Worm (Caenorhabditis elegans): ENCODE results near the gene ZK616.61.
A peak's percentile ranks its signal among the peaks of the same experiment; 100 is the strongest.

Gene ZK616.61

DNA sequence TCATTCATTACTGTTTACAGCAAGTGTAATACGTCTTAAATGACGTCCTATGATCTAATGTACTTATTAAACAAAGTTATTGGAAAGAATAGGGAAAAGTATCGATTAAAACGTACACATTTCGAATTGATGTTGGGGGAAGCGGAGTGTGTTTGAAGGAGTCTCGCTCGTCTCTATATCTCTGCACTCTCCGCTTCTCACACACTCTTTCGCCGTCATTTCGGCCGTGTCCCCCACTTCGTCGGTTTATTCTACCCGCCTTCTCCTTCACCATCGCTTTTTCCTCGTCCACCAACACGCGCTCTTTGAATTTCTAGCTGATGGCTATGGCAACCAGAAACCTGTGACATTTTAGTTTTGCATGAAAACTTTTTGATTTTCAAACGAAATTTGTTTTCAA is 36.6 kb upstream of the ZK616.61 start (continued):
- TF ChIP-seq ztf-18 (tag; optimal IDR thresholded peaks at IDR 0.05), result no peak
- no peak for TF ChIP-seq madf-3 (GFP tag; IDR thresholded peaks at IDR 0.05)
- no peak for TF ChIP-seq rcor-1 (GFP tag; IDR thresholded peaks at IDR 0.05)
- TF ChIP-seq let-607 (tag; optimal IDR thresholded peaks at IDR 0.05), result no peak
- no peak for TF ChIP-seq let-526 (GFP tag; IDR thresholded peaks at IDR 0.05)
- TF ChIP-seq nfya-1 (tag; optimal IDR thresholded peaks at IDR 0.05; ENCODE audit: borderline replicate concordance, insufficient read depth), result no peak
- TF ChIP-seq aptf-2 (GFP tag; conservative IDR thresholded peaks at IDR 0.05), result no peak
- no peak for TF ChIP-seq snpc-1.3 (tag; optimal IDR thresholded peaks at IDR 0.05; ENCODE audit: insufficient read depth)
- TF ChIP-seq Y56A3A.18 (GFP tag; IDR thresholded peaks at IDR 0.05), result no peak
- no peak for TF ChIP-seq lsy-27 (tag; optimal IDR thresholded peaks at IDR 0.05; ENCODE audit: borderline replicate concordance, insufficient read depth)
- no peak for TF ChIP-seq ets-4 (GFP tag; optimal IDR thresholded peaks at IDR 0.05)
- no peak for TF ChIP-seq sdz-38 (tag; optimal IDR thresholded peaks at IDR 0.05)
- no peak for TF ChIP-seq B0261.1 (tag; optimal IDR thresholded peaks at IDR 0.05)
- TF ChIP-seq bed-1 (GFP tag; IDR thresholded peaks at IDR 0.05), result no peak
- TF ChIP-seq cebp-1 (GFP tag; IDR thresholded peaks at IDR 0.05), result no peak
- peak; percentile 49 for TF ChIP-seq cebp-1 (tag; optimal IDR thresholded peaks at IDR 0.05)
- no peak for TF ChIP-seq unc-62 (GFP tag; optimal IDR thresholded peaks at IDR 0.05)
- TF ChIP-seq F10E7.11 (tag; optimal IDR thresholded peaks at IDR 0.05), result no peak
- no peak for TF ChIP-seq hlh-26 (GFP tag; conservative IDR thresholded peaks at IDR 0.05)
- TF ChIP-seq repo-1 (tag; optimal IDR thresholded peaks at IDR 0.05), result no peak
- no peak for TF ChIP-seq nhr-179 (tag; optimal IDR thresholded peaks at IDR 0.05)
- no peak for TF ChIP-seq F49E8.2 (tag; optimal IDR thresholded peaks at IDR 0.05; ENCODE audit: insufficient read depth)
- TF ChIP-seq Y67H2A.10 (GFP tag; conservative IDR thresholded peaks at IDR 0.05), result no peak
- TF ChIP-seq ceh-91 (GFP tag; IDR thresholded peaks at IDR 0.05), result no peak
- no peak for TF ChIP-seq mes-4 (tag; optimal IDR thresholded peaks at IDR 0.05)
- TF ChIP-seq snpc-4 (GFP tag; optimal IDR thresholded peaks at IDR 0.05), result no peak
- TF ChIP-seq snpc-4 (tag; optimal IDR thresholded peaks at IDR 0.05), result peak in 2 of 4 experiments; percentile 20 to 67
- peak; percentile 77 for TF ChIP-seq attf-5 (GFP tag; optimal IDR thresholded peaks at IDR 0.05)
- no peak for TF ChIP-seq F33H1.4 (GFP tag; IDR thresholded peaks at IDR 0.05)
- no peak for TF ChIP-seq ama-1 (optimal IDR thresholded peaks at IDR 0.05)
- TF ChIP-seq ama-1 (GFP tag; optimal IDR thresholded peaks at IDR 0.05), result no peak
- no peak for TF ChIP-seq lag-1 (GFP tag; IDR thresholded peaks at IDR 0.05)
- no peak for TF ChIP-seq ztf-26 (tag; optimal IDR thresholded peaks at IDR 0.05)
- TF ChIP-seq madf-8 (GFP tag; conservative IDR thresholded peaks at IDR 0.05), result no peak
- TF ChIP-seq him-1 (tag; optimal IDR thresholded peaks at IDR 0.05), result no peak
- TF ChIP-seq madf-6 (GFP tag; IDR thresholded peaks at IDR 0.05), result peak; percentile 52
- TF ChIP-seq F55B11.4 (tag; optimal IDR thresholded peaks at IDR 0.05; ENCODE audit: borderline replicate concordance, insufficient read depth), result no peak
- TF ChIP-seq nhr-80 (tag; optimal IDR thresholded peaks at IDR 0.05), result peak; percentile 11
- TF ChIP-seq snpc-1.1 (tag; optimal IDR thresholded peaks at IDR 0.05; ENCODE audit: insufficient read depth), result no peak

DNA sequence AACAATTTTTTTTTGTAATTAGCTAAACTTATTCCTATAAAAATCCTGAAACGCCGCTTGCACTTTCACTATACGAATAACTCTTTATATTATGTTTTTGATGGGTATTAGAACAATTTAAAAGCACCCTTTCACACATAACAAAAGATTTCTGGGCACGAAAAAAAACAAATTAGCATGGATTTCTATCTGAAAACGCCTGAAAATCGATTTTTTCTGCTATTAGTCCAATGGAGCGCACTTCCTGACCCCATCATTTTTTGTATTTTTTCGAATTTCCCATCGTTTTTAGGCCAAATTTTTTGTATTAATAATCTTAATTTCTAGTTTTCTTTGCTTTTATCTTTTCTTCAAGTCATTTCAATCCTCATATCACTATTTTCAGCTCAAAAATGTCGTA is 36.0 kb upstream of the ZK616.61 start, which contains the start of gene F41H10.3:
TSS of gene F41H10.3 (plus strand) at position 388 of the 400 bp plus-strand sequence.
- TF ChIP-seq repo-1 (tag; optimal IDR thresholded peaks at IDR 0.05) (no peak), mcd-1 (GFP tag; IDR thresholded peaks at IDR 0.05) (0 out of 2 replicates have a peak, but pooled peaks have one; percentile 31), zim-3 (tag; optimal IDR thresholded peaks at IDR 0.05) (no peak)
